Worm (Caenorhabditis elegans) whole organism, L4 larva: ENCODE data around the gene srn-1.

Source experiments
- F10B5.3 ChIP-seq: sonication (generic microtip); optimal IDR thresholded peaks from 2 replicates; lab custom pipeline; 2016; ENCODE audit warnings: mild to moderate bottlenecking, missing genetic modification characterization, missing compliant biosample characterization
- F26F4.8 ChIP-seq: fragments of 200-800 bp; sonication (Bioruptor generic); conservative IDR thresholded peaks from 2 replicates; pipeline ENCODE4 v1.3.6; 2022; ENCODE audit warnings: missing genetic modification characterization, missing compliant biosample characterization
- R02D3.7 ChIP-seq: fragments of 150-350 bp; sonication (generic microtip); optimal IDR thresholded peaks from 3 replicates; lab custom pipeline; 2014; ENCODE audit warnings: missing biosample characterization, missing genetic modification characterization
- T20F7.1 ChIP-seq: fragments of 200-800 bp; sonication (Bioruptor generic); optimal IDR thresholded peaks from 2 replicates; lab custom pipeline; 2018; ENCODE audit warnings: mild to moderate bottlenecking, missing genetic modification characterization, missing compliant biosample characterization
- Y48G9A.11 ChIP-seq: fragments of 200-800 bp; sonication (Bioruptor generic); IDR thresholded peaks from 2 replicates; pipeline ENCODE4 v1.3.6; 2022; ENCODE audit warnings: missing genetic modification reagents, missing genetic modification characterization, missing compliant biosample characterization
- Y5F2A.4 ChIP-seq: fragments of 200-800 bp; sonication (Bioruptor generic); optimal IDR thresholded peaks from 2 replicates; lab custom pipeline; 2018; ENCODE audit warnings: mild to moderate bottlenecking, missing genetic modification characterization, missing compliant biosample characterization
- Y75B8A.6 ChIP-seq: fragments of 200-800 bp; sonication (Bioruptor generic); IDR thresholded peaks from 2 replicates; pipeline ENCODE4 v1.3.6; 2022; ENCODE audit warnings: missing genetic modification reagents, missing genetic modification characterization, missing compliant biosample characterization
- ZK337.2 ChIP-seq: fragments of 200-800 bp; sonication (Bioruptor generic); IDR thresholded peaks from 2 replicates; pipeline ENCODE4 v1.3.6; 2022; ENCODE audit warnings: missing genetic modification reagents, missing genetic modification characterization, missing compliant biosample characterization
- ceh-32 ChIP-seq: sonication (generic microtip); optimal IDR thresholded peaks from 2 replicates; lab custom pipeline; 2016; ENCODE audit warnings: mild to moderate bottlenecking, missing genetic modification characterization, missing compliant biosample characterization; ENCODE audit not compliant: poor library complexity
- ceh-82 ChIP-seq: sonication (generic microtip); optimal IDR thresholded peaks from 2 replicates; lab custom pipeline; 2017; ENCODE audit warnings: missing biosample characterization, missing genetic modification characterization
- daf-16 ChIP-seq, 3 experiments: sonication (generic microtip); optimal IDR thresholded peaks; 2 replicates each; lab custom pipeline; 2016 to 2017; ENCODE audit warnings: missing genetic modification characterization in 3 of 3, missing genetic modification reagents in 3 of 3, mild to moderate bottlenecking in 2 of 3, missing compliant biosample characterization in 2 of 3, missing biosample characterization in 1 of 3, moderate library complexity in 1 of 3
- daf-19 ChIP-seq: fragments of 200-800 bp; sonication (Bioruptor generic); conservative IDR thresholded peaks from 2 replicates; pipeline ENCODE4 v1.3.6; 2022; ENCODE audit warnings: missing genetic modification characterization, missing compliant biosample characterization
- daf-8 ChIP-seq: fragments of 200-800 bp; sonication (Bioruptor generic); IDR thresholded peaks from 2 replicates; pipeline ENCODE4 v1.3.6; 2022; ENCODE audit warnings: missing genetic modification characterization, missing compliant biosample characterization
- dmd-8 ChIP-seq: fragments of 200-800 bp; sonication (Bioruptor generic); IDR thresholded peaks from 2 replicates; pipeline ENCODE4 v1.3.6; 2022; ENCODE audit warnings: missing genetic modification characterization, missing compliant biosample characterization
- dmd-9 ChIP-seq: fragments of 200-800 bp; sonication (Bioruptor generic); IDR thresholded peaks from 2 replicates; pipeline ENCODE4 v1.3.6; 2022; ENCODE audit warnings: missing genetic modification reagents, missing genetic modification characterization, missing compliant biosample characterization
- duxl-1 ChIP-seq: sonication (generic microtip); optimal IDR thresholded peaks from 2 replicates; lab custom pipeline; 2016; ENCODE audit warnings: mild to moderate bottlenecking, missing genetic modification characterization, moderate library complexity, missing compliant biosample characterization; ENCODE audit not compliant: poor library complexity
- egl-27 ChIP-seq: sonication (generic microtip); optimal IDR thresholded peaks from 3 replicates; lab custom pipeline; 2017; ENCODE audit warnings: missing biosample characterization, missing genetic modification reagents, missing genetic modification characterization
- fos-1 ChIP-seq: fragments of 150-350 bp; optimal IDR thresholded peaks from 2 replicates; lab custom pipeline; 2014; ENCODE audit warnings: missing biosample characterization, missing genetic modification characterization
- gei-8 ChIP-seq: fragments of 200-800 bp; sonication (Bioruptor generic); optimal IDR thresholded peaks from 2 replicates; lab custom pipeline; 2018; ENCODE audit warnings: mild to moderate bottlenecking, missing genetic modification characterization, missing compliant biosample characterization
- hlh-11 ChIP-seq: fragments of 200-800 bp; sonication (Bioruptor generic); optimal IDR thresholded peaks from 2 replicates; lab custom pipeline; 2018; ENCODE audit warnings: mild to moderate bottlenecking, missing genetic modification characterization, missing compliant biosample characterization
- hmg-1.1 ChIP-seq: fragments of 200-800 bp; sonication (Bioruptor generic); IDR thresholded peaks from 2 replicates; pipeline ENCODE4 v1.3.6; 2022; ENCODE audit warnings: missing genetic modification reagents, missing genetic modification characterization, missing compliant biosample characterization
- jun-1 ChIP-seq: fragments of 150-350 bp; optimal IDR thresholded peaks from 2 replicates; lab custom pipeline; 2014; ENCODE audit warnings: missing biosample characterization, missing genetic modification reagents, missing genetic modification characterization
- lim-7 ChIP-seq: fragments of 200-800 bp; sonication (Bioruptor generic); IDR thresholded peaks from 2 replicates; pipeline ENCODE4 v1.3.6; 2022; ENCODE audit warnings: missing genetic modification characterization, missing compliant biosample characterization
- lin-13 ChIP-seq: fragments of 150-350 bp; optimal IDR thresholded peaks from 2 replicates; lab custom pipeline; 2014; ENCODE audit warnings: missing biosample characterization, missing genetic modification reagents, missing genetic modification characterization
- lin-29 ChIP-seq: fragments of 200-800 bp; sonication (Bioruptor generic); IDR thresholded peaks from 2 replicates; pipeline ENCODE4 v1.3.6; 2022; ENCODE audit warnings: missing genetic modification reagents, missing genetic modification characterization, missing compliant biosample characterization
- lin-39 ChIP-seq: fragments of 150-350 bp; optimal IDR thresholded peaks from 2 replicates; lab custom pipeline; 2014; ENCODE audit warnings: missing biosample characterization, missing genetic modification reagents, missing genetic modification characterization
- lir-3 ChIP-seq: sonication (generic microtip); optimal IDR thresholded peaks from 2 replicates; lab custom pipeline; 2016; ENCODE audit warnings: mild to moderate bottlenecking, missing genetic modification characterization, missing compliant biosample characterization
- madf-5 ChIP-seq, 2 experiments: fragments of 200-800 bp; sonication (Bioruptor generic); IDR thresholded peaks; 2 replicates each; pipeline ENCODE4 v1.3.6; 2022; ENCODE audit warnings: missing compliant biosample characterization in 2 of 2, missing genetic modification characterization in 2 of 2
- mdl-1 ChIP-seq, 2 experiments: fragments of 150-350 bp in 1 of 2; sonication (generic microtip) in 1 of 2; optimal IDR thresholded peaks; 2 replicates each; lab custom pipeline; 2014 to 2017; ENCODE audit warnings: missing biosample characterization in 2 of 2, missing genetic modification characterization in 2 of 2
- mes-2 ChIP-seq: sonication (generic microtip); optimal IDR thresholded peaks from 2 replicates; lab custom pipeline; 2016; ENCODE audit warnings: missing genotype, mild to moderate bottlenecking, missing genetic modification characterization, missing compliant biosample characterization; ENCODE audit not compliant: poor library complexity, severe bottlenecking
- mxl-3 ChIP-seq: fragments of 200-800 bp; sonication (Bioruptor generic); optimal IDR thresholded peaks from 2 replicates; lab custom pipeline; 2018; ENCODE audit warnings: mild to moderate bottlenecking, missing genetic modification characterization, missing compliant biosample characterization
- nhr-102 ChIP-seq: sonication (generic microtip); optimal IDR thresholded peaks from 2 replicates; lab custom pipeline; 2016; ENCODE audit warnings: mild to moderate bottlenecking, missing genetic modification characterization, moderate library complexity, missing compliant biosample characterization
- nhr-25 ChIP-seq: sonication (generic microtip); optimal IDR thresholded peaks from 2 replicates; lab custom pipeline; 2017; ENCODE audit warnings: missing genetic modification characterization, mild to moderate bottlenecking, missing compliant biosample characterization, antibody characterized with exemption, moderate library complexity, borderline replicate concordance; ENCODE audit not compliant: insufficient read depth
- nhr-28 ChIP-seq: fragments of 150-350 bp; optimal IDR thresholded peaks from 2 replicates; lab custom pipeline; 2014; ENCODE audit warnings: missing biosample characterization, missing genetic modification characterization
- pha-4 ChIP-seq, 2 experiments: fragments of 150-350 bp in 1 of 2; fragments of 200-800 bp in 1 of 2; sonication (Bioruptor generic) in 1 of 2; IDR thresholded peaks in 1 of 2; optimal IDR thresholded peaks in 1 of 2; 2 replicates each; pipeline versions ENCODE4 v1.3.6 to Lab custom; 2014 to 2022; ENCODE audit warnings: missing genetic modification characterization in 2 of 2, missing genetic modification reagents in 2 of 2, missing biosample characterization in 1 of 2, missing compliant biosample characterization in 1 of 2
- php-3 ChIP-seq: fragments of 200-800 bp; sonication (Bioruptor generic); IDR thresholded peaks from 2 replicates; pipeline ENCODE4 v1.3.6; 2022; ENCODE audit warnings: missing genetic modification reagents, missing genetic modification characterization, missing compliant biosample characterization
- pqm-1 ChIP-seq: sonication (generic microtip); optimal IDR thresholded peaks from 2 replicates; lab custom pipeline; 2017; ENCODE audit warnings: missing biosample characterization, missing genetic modification characterization
- rbr-2 ChIP-seq: sonication (generic microtip); optimal IDR thresholded peaks from 2 replicates; lab custom pipeline; 2016; ENCODE audit warnings: missing genotype, missing genetic modification characterization, missing compliant biosample characterization
- sdz-12 ChIP-seq: fragments of 200-800 bp; sonication (Bioruptor generic); optimal IDR thresholded peaks from 2 replicates; lab custom pipeline; 2018; ENCODE audit warnings: mild to moderate bottlenecking, missing genetic modification characterization, missing compliant biosample characterization
- spr-3 ChIP-seq: fragments of 200-800 bp; sonication (Bioruptor generic); optimal IDR thresholded peaks from 2 replicates; lab custom pipeline; 2018; ENCODE audit warnings: mild to moderate bottlenecking, missing genetic modification characterization, missing compliant biosample characterization
- tag-97 ChIP-seq: fragments of 200-800 bp; sonication (Bioruptor generic); IDR thresholded peaks from 2 replicates; pipeline ENCODE4 v1.3.6; 2022; ENCODE audit warnings: missing genetic modification characterization, missing compliant biosample characterization
- unc-130 ChIP-seq: sonication (generic microtip); optimal IDR thresholded peaks from 2 replicates; lab custom pipeline; 2016; ENCODE audit warnings: missing genetic modification reagents, missing genetic modification characterization, missing compliant biosample characterization
- unc-39 ChIP-seq: sonication (generic microtip); optimal IDR thresholded peaks from 2 replicates; lab custom pipeline; 2017; ENCODE audit warnings: missing biosample characterization, missing genetic modification characterization
- unc-62 ChIP-seq, 3 experiments: fragments of 150-350 bp in 1 of 3; sonication (generic microtip); optimal IDR thresholded peaks in 2 of 3; peaks in 1 of 3; 1 replicate in 1 of 3; 2 replicates in 2 of 3; lab custom pipeline; 2014 to 2017; ENCODE audit warnings: missing biosample characterization in 3 of 3, missing genetic modification characterization in 3 of 3, missing genetic modification reagents in 3 of 3, missing genotype in 1 of 3
- vab-7 ChIP-seq: fragments of 200-800 bp; sonication (Bioruptor generic); IDR thresholded peaks from 2 replicates; pipeline ENCODE4 v1.3.6; 2022; ENCODE audit warnings: missing genetic modification reagents, missing genetic modification characterization, missing compliant biosample characterization
- zip-2 ChIP-seq: fragments of 150-350 bp; optimal IDR thresholded peaks from 2 replicates; lab custom pipeline; 2014; ENCODE audit warnings: missing biosample characterization, missing genetic modification characterization
- ztf-11 ChIP-seq: fragments of 150-350 bp; optimal IDR thresholded peaks from 2 replicates; lab custom pipeline; 2014; ENCODE audit warnings: missing biosample characterization, missing genetic modification characterization
- ztf-7 ChIP-seq: fragments of 150-350 bp; optimal IDR thresholded peaks from 2 replicates; lab custom pipeline; 2014; ENCODE audit warnings: missing biosample characterization, missing genetic modification characterization

The srn-1 gene

ce11 chrV:6276205-6276604 is 10.0 kb downstream of the srn-1 start, which contains the start of gene F31F7.1 (continued):
- TF ChIP-seq php-3 (peak; percentile 27; the same call in 1 of the 2 replicates), dmd-9 (GFP tag; lab: Robert Waterston, UW) (no peak), T20F7.1 (GFP tag; lab: Kevin White, UChicago) (peak; percentile 45), Y5F2A.4 (no peak), tag-97 (no peak), rbr-2 (tag; lab: Kevin White, UChicago) (no peak), ztf-11 (tag; lab: Kevin White, UChicago) (no peak), nhr-25 (tag; lab: Kevin White, UChicago) (no peak), madf-5 (GFP tag; IDR thresholded peaks at IDR 0.05; lab: Robert Waterston, UW) (no peak), daf-16 (GFP tag; optimal IDR thresholded peaks at IDR 0.05; lab: Kevin White, UChicago) (peak in 1 of 2 experiments; percentile 48), daf-16 (tag; optimal IDR thresholded peaks at IDR 0.05; lab: Kevin White, UChicago) (peak; percentile 98), mes-2 (peak; percentile 31), pqm-1 (tag; lab: Kevin White, UChicago) (peak; percentile 97), fos-1 (tag; lab: Kevin White, UChicago) (no peak), hlh-11 (tag; lab: Kevin White, UChicago) (peak; percentile 93), nhr-102 (tag; lab: Kevin White, UChicago) (peak; percentile 56), mxl-3 (GFP tag; lab: Kevin White, UChicago) (peak; percentile 64), ceh-82 (no peak), ZK337.2 (GFP tag; lab: Robert Waterston, UW) (no peak), zip-2 (no peak), mdl-1 (tag; optimal IDR thresholded peaks at IDR 0.05; lab: Kevin White, UChicago) (peak in 1 of 2 experiments; percentile 82), lim-7 (no peak), lin-29 (GFP tag; lab: Robert Waterston, UW) (no peak), F26F4.8 (no peak), hmg-1.1 (GFP tag; lab: Robert Waterston, UW) (no peak), jun-1 (no peak), lin-13 (GFP tag; lab: Kevin White, UChicago) (peak; percentile 1), F10B5.3 (tag; lab: Kevin White, UChicago) (no peak), egl-27 (tag; lab: Kevin White, UChicago) (no peak), daf-8 (GFP tag; lab: Robert Waterston, UW) (no peak), unc-62 (GFP tag; optimal IDR thresholded peaks at IDR 0.05 in 1 of 2; lab: Kevin White, UChicago) (peak in 1 of 2 experiments; percentile 96), unc-62 (tag; optimal IDR thresholded peaks at IDR 0.05; lab: Kevin White, UChicago) (no peak)

DNA sequence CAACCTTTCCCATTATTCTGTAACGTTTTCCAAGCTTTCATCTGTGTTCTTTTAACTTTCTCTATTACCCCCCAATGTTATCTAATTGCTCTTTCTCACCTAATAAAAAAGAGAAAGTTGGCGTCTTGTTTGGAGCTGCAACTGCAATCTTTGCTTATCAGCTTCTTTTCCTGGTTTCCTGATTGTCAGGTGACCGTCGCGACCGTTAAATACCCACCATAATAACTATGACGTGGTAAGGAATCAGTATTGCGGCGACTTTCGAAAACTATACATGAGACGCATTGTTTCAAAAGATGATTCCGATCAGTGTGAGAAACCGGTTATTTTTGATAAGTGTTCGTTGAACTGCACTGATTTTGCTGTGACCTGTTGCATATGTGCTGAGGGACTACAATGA is 11.0 kb downstream of the srn-1 start:
- TF ChIP-seq dmd-8 (GFP tag; lab: Robert Waterston, UW) (no peak), ztf-11 (tag; lab: Kevin White, UChicago) (no peak), R02D3.7 (tag; lab: Kevin White, UChicago) (no peak), pha-4 (GFP tag; IDR thresholded peaks at IDR 0.05; lab: Robert Waterston, UW) (no peak), pha-4 (tag; optimal IDR thresholded peaks at IDR 0.05; lab: Kevin White, UChicago) (no peak), Y48G9A.11 (GFP tag; lab: Robert Waterston, UW) (no peak), lin-39 (tag; lab: Kevin White, UChicago) (no peak), daf-19 (no peak), unc-62 (GFP tag; optimal IDR thresholded peaks at IDR 0.05 in 1 of 2; lab: Kevin White, UChicago) (peak in 1 of 2 experiments; percentile 94), unc-62 (tag; optimal IDR thresholded peaks at IDR 0.05; lab: Kevin White, UChicago) (no peak), nhr-28 (peak; percentile 91), gei-8 (GFP tag; lab: Kevin White, UChicago) (no peak), lim-7 (no peak), lir-3 (tag; lab: Kevin White, UChicago) (no peak), tag-97 (no peak), mes-2 (peak; percentile 4), ceh-32 (tag; lab: Kevin White, UChicago) (no peak), vab-7 (GFP tag; lab: Robert Waterston, UW) (no peak), spr-3 (no peak), ztf-7 (tag; lab: Kevin White, UChicago) (no peak), F26F4.8 (no peak), duxl-1 (tag; lab: Kevin White, UChicago) (no peak), unc-39 (no peak), sdz-12 (no peak), daf-8 (GFP tag; lab: Robert Waterston, UW) (no peak), Y75B8A.6 (no peak), fos-1 (tag; lab: Kevin White, UChicago) (peak; percentile 56), unc-130 (GFP tag; lab: Kevin White, UChicago) (no peak)
